Worm (Caenorhabditis elegans): ENCODE results near the gene F14D7.6.

The F14D7.6 gene

DNA sequence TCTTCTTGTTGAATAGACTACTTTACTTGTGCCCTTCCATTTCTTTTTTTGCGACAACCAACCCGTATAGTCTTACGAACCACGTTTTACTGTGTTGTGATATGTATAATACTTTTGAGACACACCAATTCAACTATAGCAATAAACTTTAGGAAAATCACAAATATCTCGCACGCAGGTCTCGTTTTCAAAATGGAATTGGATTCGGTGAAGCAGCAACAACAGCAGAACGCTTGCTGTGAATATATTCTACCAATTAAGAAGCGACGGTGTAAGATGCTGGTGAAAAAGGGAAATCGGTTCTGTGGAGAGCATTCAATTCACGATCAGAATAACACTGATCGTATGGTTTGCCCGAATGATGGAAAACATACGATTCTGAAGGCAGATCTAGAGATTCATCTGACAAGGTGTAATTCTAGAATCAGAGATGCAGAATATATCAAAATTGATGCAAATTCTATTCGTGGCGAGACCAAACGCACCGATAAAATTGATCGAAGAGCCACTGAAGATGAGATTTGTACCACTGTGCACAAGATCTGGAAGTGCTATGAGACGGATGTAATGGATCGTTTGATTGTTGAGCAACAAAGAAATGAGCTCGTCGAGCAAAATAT is 53.2 kb downstream of the F14D7.6 start, which contains the start of gene Y49A3A.3 (continued):
- TF ChIP-seq dox-1 (GFP tag; IDR thresholded peaks at IDR 0.05) (peak; percentile 34; the same call in 1 of the 2 replicates), F39B2.1 (GFP tag; IDR thresholded peaks at IDR 0.05) (peak; percentile 68; the same call in 1 of the 2 replicates), nhr-90 (tag; optimal IDR thresholded peaks at IDR 0.05) (peak; percentile 36), ama-1 (optimal IDR thresholded peaks at IDR 0.05) (peak; percentile 76), ama-1 (GFP tag; optimal IDR thresholded peaks at IDR 0.05) (peak in 1 of 2 experiments; percentile 80), zim-3 (tag; optimal IDR thresholded peaks at IDR 0.05) (peak; percentile 73), Y56A3A.18 (GFP tag; IDR thresholded peaks at IDR 0.05) (no peak), chd-7 (tag; optimal IDR thresholded peaks at IDR 0.05) (peak; percentile 91), ekl-4 (GFP tag; IDR thresholded peaks at IDR 0.05) (peak; percentile 90), madf-3 (GFP tag; IDR thresholded peaks at IDR 0.05) (0 out of 2 replicates have a peak, but pooled peaks have one; percentile 25), Y53F4B.3 (GFP tag; IDR thresholded peaks at IDR 0.05) (no peak), lag-1 (GFP tag; IDR thresholded peaks at IDR 0.05) (no peak), egl-44 (GFP tag; IDR thresholded peaks at IDR 0.05) (no peak), F57C9.4 (tag; optimal IDR thresholded peaks at IDR 0.05) (peak; percentile 60), snpc-4 (GFP tag; optimal IDR thresholded peaks at IDR 0.05) (no peak), snpc-4 (tag; optimal IDR thresholded peaks at IDR 0.05) (peak in 3 of 4 experiments; percentile 51 to 63 (median 59)), lin-54 (GFP tag; optimal IDR thresholded peaks at IDR 0.05) (peak; percentile 43), snpc-1.1 (tag; optimal IDR thresholded peaks at IDR 0.05; ENCODE audit: insufficient read depth) (peak; percentile 15), Y53G8AR.9 (GFP tag; conservative IDR thresholded peaks at IDR 0.05) (0 out of 2 replicates have a peak, but pooled peaks have one; percentile 78), tbx-9 (tag; optimal IDR thresholded peaks at IDR 0.05; ENCODE audit: borderline replicate concordance) (no peak), cebp-1 (GFP tag; IDR thresholded peaks at IDR 0.05) (no peak), cebp-1 (tag; optimal IDR thresholded peaks at IDR 0.05) (peak; percentile 70), snpc-1.3 (tag; optimal IDR thresholded peaks at IDR 0.05; ENCODE audit: insufficient read depth) (no peak), ztf-26 (tag; optimal IDR thresholded peaks at IDR 0.05) (peak; percentile 72), F23B12.7 (tag; optimal IDR thresholded peaks at IDR 0.05; ENCODE audit: insufficient read depth) (no peak), T07F8.4 (tag; optimal IDR thresholded peaks at IDR 0.05) (no peak), C06A6.2 (GFP tag; conservative IDR thresholded peaks at IDR 0.05) (0 out of 2 replicates have a peak, but pooled peaks have one; percentile 13), K11D2.4 (GFP tag; IDR thresholded peaks at IDR 0.05) (peak; percentile 59; the same call in 1 of the 2 replicates), B0035.1 (tag; optimal IDR thresholded peaks at IDR 0.05) (peak; percentile 65), lin-40 (tag; optimal IDR thresholded peaks at IDR 0.05) (peak; percentile 82), pbrm-1 (GFP tag; IDR thresholded peaks at IDR 0.05) (peak; percentile 76), rpc-1 (optimal IDR thresholded peaks at IDR 0.05) (no peak), rpc-1 (tag; optimal IDR thresholded peaks at IDR 0.05) (no peak), F10E7.11 (tag; optimal IDR thresholded peaks at IDR 0.05) (peak; percentile 48), B0336.3 (GFP tag; IDR thresholded peaks at IDR 0.05) (peak; percentile 94), madf-10 (tag; optimal IDR thresholded peaks at IDR 0.05) (peak; percentile 34), let-526 (GFP tag; IDR thresholded peaks at IDR 0.05) (no peak), lsl-1 (GFP tag; optimal IDR thresholded peaks at IDR 0.05) (peak; percentile 2), hrde-1 (tag; optimal IDR thresholded peaks at IDR 0.05; ENCODE audit: borderline replicate concordance) (peak; percentile 63), attf-3 (GFP tag; conservative IDR thresholded peaks at IDR 0.05) (no peak), akir-1 (GFP tag; optimal IDR thresholded peaks at IDR 0.05) (peak; percentile 13), lsy-27 (tag; optimal IDR thresholded peaks at IDR 0.05; ENCODE audit: borderline replicate concordance, insufficient read depth) (no peak), hmg-1.2 (GFP tag; IDR thresholded peaks at IDR 0.05) (peak; percentile 23; the same call in 1 of the 2 replicates), aptf-2 (GFP tag; conservative IDR thresholded peaks at IDR 0.05) (no peak), lin-35 (GFP tag; optimal IDR thresholded peaks at IDR 0.05) (peak in 1 of 3 experiments; percentile 23), B0019.2 (GFP tag; conservative IDR thresholded peaks at IDR 0.05) (no peak), ztf-22 (GFP tag; optimal IDR thresholded peaks at IDR 0.05) (peak; percentile 16)

All from whole organism, young adult.